Worm (Caenorhabditis elegans) whole organism, late embryonic: Measurements from ENCODE around the gene Y46G5A.8.
"Not testable (repeated sequence)": the region's sequence is repeated elsewhere in the genome, so short reads cannot be mapped to it uniquely, and the experiment has no call there.

ENCODE experiments used
- C08G9.2 ChIP-seq: sonication (generic microtip); optimal IDR thresholded peaks from 2 replicates; lab custom pipeline; 2016; ENCODE audit warnings: mild to moderate bottlenecking, missing genetic modification characterization, moderate library complexity, missing compliant biosample characterization
- C38D4.7 ChIP-seq: fragments of 200-800 bp; sonication (Bioruptor generic); optimal IDR thresholded peaks from 2 replicates; lab custom pipeline; 2018; ENCODE audit warnings: mild to moderate bottlenecking, missing genetic modification characterization, moderate library complexity, missing compliant biosample characterization
- ama-1 ChIP-seq: fragments of 150-350 bp; optimal IDR thresholded peaks from 2 replicates; lab custom pipeline; 2014
- ceh-14 ChIP-seq: sonication (generic microtip); optimal IDR thresholded peaks from 2 replicates; lab custom pipeline; 2016; ENCODE audit warnings: missing genotype, missing genetic modification characterization, missing compliant biosample characterization
- ceh-18 ChIP-seq: sonication (generic microtip); optimal IDR thresholded peaks from 2 replicates; lab custom pipeline; 2016; ENCODE audit warnings: missing genetic modification characterization, missing compliant biosample characterization
- ceh-22 ChIP-seq: sonication (generic microtip); optimal IDR thresholded peaks from 2 replicates; lab custom pipeline; 2017; ENCODE audit warnings: missing biosample characterization, missing genetic modification characterization
- ceh-24 ChIP-seq: sonication (generic microtip); optimal IDR thresholded peaks from 2 replicates; lab custom pipeline; 2016; ENCODE audit warnings: mild to moderate bottlenecking, missing genetic modification characterization, missing compliant biosample characterization
- ceh-31 ChIP-seq: sonication (generic microtip); optimal IDR thresholded peaks from 2 replicates; lab custom pipeline; 2016; ENCODE audit warnings: missing genetic modification characterization, missing compliant biosample characterization
- ceh-45 ChIP-seq: fragments of 200-800 bp; sonication (Bioruptor generic); IDR thresholded peaks from 2 replicates; pipeline ENCODE4 v1.3.6; 2022; ENCODE audit warnings: missing genetic modification reagents, missing genetic modification characterization, missing compliant biosample characterization
- ceh-48 ChIP-seq: sonication (generic microtip); optimal IDR thresholded peaks from 2 replicates; lab custom pipeline; 2016; ENCODE audit warnings: missing genetic modification characterization, inconsistent platforms, missing compliant biosample characterization
- ceh-9 ChIP-seq: sonication (generic microtip); optimal IDR thresholded peaks from 2 replicates; lab custom pipeline; 2016; ENCODE audit warnings: mild to moderate bottlenecking, missing genetic modification characterization, inconsistent platforms, missing compliant biosample characterization
- che-1 ChIP-seq: sonication (generic microtip); optimal IDR thresholded peaks from 2 replicates; lab custom pipeline; 2016; ENCODE audit warnings: mild to moderate bottlenecking, missing genetic modification characterization, missing compliant biosample characterization
- dmd-4 ChIP-seq: sonication (generic microtip); optimal IDR thresholded peaks from 2 replicates; lab custom pipeline; 2016; ENCODE audit warnings: borderline replicate concordance, missing genetic modification characterization, missing compliant biosample characterization
- dve-1 ChIP-seq: sonication (generic microtip); optimal IDR thresholded peaks from 2 replicates; lab custom pipeline; 2017; ENCODE audit warnings: antibody characterized with exemption, mild to moderate bottlenecking, missing genetic modification characterization, missing compliant biosample characterization
- elt-4 ChIP-seq: sonication (generic microtip); optimal IDR thresholded peaks from 2 replicates; lab custom pipeline; 2016; ENCODE audit warnings: missing genetic modification characterization, missing compliant biosample characterization
- eyg-1 ChIP-seq: sonication (generic microtip); optimal IDR thresholded peaks from 2 replicates; lab custom pipeline; 2016; ENCODE audit warnings: missing genotype, missing genetic modification characterization, missing compliant biosample characterization
- fax-1 ChIP-seq: sonication (generic microtip); optimal IDR thresholded peaks from 2 replicates; lab custom pipeline; 2016; ENCODE audit warnings: missing genotype, missing genetic modification characterization, missing compliant biosample characterization
- fkh-10 ChIP-seq: fragments of 150-350 bp; optimal IDR thresholded peaks from 2 replicates; lab custom pipeline; 2014; ENCODE audit warnings: missing biosample characterization, missing genetic modification reagents, missing genetic modification characterization
- fkh-6 ChIP-seq: sonication (generic microtip); optimal IDR thresholded peaks from 2 replicates; lab custom pipeline; 2016; ENCODE audit warnings: missing genetic modification characterization, missing compliant biosample characterization
- gmeb-2 ChIP-seq: sonication (generic microtip); optimal IDR thresholded peaks from 2 replicates; lab custom pipeline; 2016; ENCODE audit warnings: missing genetic modification characterization, inconsistent platforms, missing compliant biosample characterization
- hlh-15 ChIP-seq: sonication (generic microtip); optimal IDR thresholded peaks from 2 replicates; lab custom pipeline; 2016; ENCODE audit warnings: missing genetic modification characterization, missing compliant biosample characterization
- hlh-6 ChIP-seq: sonication (generic microtip); optimal IDR thresholded peaks from 2 replicates; lab custom pipeline; 2016; ENCODE audit warnings: missing genotype, missing genetic modification characterization, missing compliant biosample characterization
- mec-3 ChIP-seq: sonication (generic microtip); optimal IDR thresholded peaks from 2 replicates; lab custom pipeline; 2016; ENCODE audit warnings: borderline replicate concordance, missing genetic modification characterization, missing compliant biosample characterization
- nfya-1 ChIP-seq: sonication (generic microtip); optimal IDR thresholded peaks from 2 replicates; lab custom pipeline; 2017; ENCODE audit warnings: missing genetic modification characterization, mild to moderate bottlenecking, missing compliant biosample characterization, antibody characterized with exemption, moderate library complexity
- odd-2 ChIP-seq: sonication (generic microtip); optimal IDR thresholded peaks from 2 replicates; lab custom pipeline; 2017; ENCODE audit warnings: antibody characterized with exemption, mild to moderate bottlenecking, missing genetic modification characterization, missing compliant biosample characterization
- pat-9 ChIP-seq: fragments of 200-800 bp; sonication (Bioruptor generic); optimal IDR thresholded peaks from 2 replicates; lab custom pipeline; 2018; ENCODE audit warnings: mild to moderate bottlenecking, missing genetic modification characterization, moderate library complexity, missing compliant biosample characterization
- pha-2 ChIP-seq: sonication (generic microtip); optimal IDR thresholded peaks from 2 replicates; lab custom pipeline; 2017; ENCODE audit warnings: mild to moderate bottlenecking, missing genetic modification characterization, missing compliant biosample characterization
- pqm-1 ChIP-seq: sonication (generic microtip); optimal IDR thresholded peaks from 2 replicates; lab custom pipeline; 2016; ENCODE audit warnings: missing genetic modification characterization, missing compliant biosample characterization
- ref-2 ChIP-seq: sonication (generic microtip); optimal IDR thresholded peaks from 2 replicates; lab custom pipeline; 2016; ENCODE audit warnings: missing genetic modification characterization, missing compliant biosample characterization
- sox-4 ChIP-seq: sonication (generic microtip); optimal IDR thresholded peaks from 2 replicates; lab custom pipeline; 2017; ENCODE audit warnings: mild to moderate bottlenecking, missing genetic modification characterization, inconsistent platforms, missing compliant biosample characterization
- tbx-2 ChIP-seq: sonication (generic microtip); optimal IDR thresholded peaks from 2 replicates; lab custom pipeline; 2016; ENCODE audit warnings: missing genetic modification characterization, missing compliant biosample characterization
- tbx-7 ChIP-seq: sonication (generic microtip); optimal IDR thresholded peaks from 2 replicates; lab custom pipeline; 2016; ENCODE audit warnings: missing genotype, missing genetic modification characterization, missing compliant biosample characterization
- ttx-3 ChIP-seq: sonication (generic microtip); optimal IDR thresholded peaks from 2 replicates; lab custom pipeline; 2016; ENCODE audit warnings: missing genetic modification reagents, missing genetic modification characterization, missing compliant biosample characterization
- unc-3 ChIP-seq, 2 experiments: fragments of 200-800 bp in 1 of 2; sonication (Bioruptor generic) in 1 of 2; sonication (generic microtip) in 1 of 2; conservative IDR thresholded peaks in 1 of 2; optimal IDR thresholded peaks in 1 of 2; 2 replicates each; pipeline versions ENCODE4 v1.3.6 to Lab custom; 2016 to 2022; ENCODE audit warnings: missing compliant biosample characterization in 2 of 2, missing genetic modification characterization in 2 of 2, missing genetic modification reagents in 1 of 2

Gene Y46G5A.8

ce11 chrII:12739306-12739705 lies 16.8 kb upstream of the Y46G5A.8 start:
- TF ChIP-seq nfya-1 (no peak), pqm-1 (no peak), sox-4 (no peak), unc-3 (GFP tag; conservative IDR thresholded peaks at IDR 0.05; lab: Robert Waterston, UW) (no peak), unc-3 (tag; optimal IDR thresholded peaks at IDR 0.05; lab: Kevin White, UChicago) (no peak), fax-1 (tag; lab: Kevin White, UChicago) (no peak), ceh-45 (no peak), fkh-6 (tag; lab: Kevin White, UChicago) (no peak), ref-2 (tag; lab: Kevin White, UChicago) (no peak), ceh-31 (tag; lab: Kevin White, UChicago) (no peak), dmd-4 (no peak), pat-9 (tag; lab: Kevin White, UChicago) (no peak), ceh-48 (tag; lab: Kevin White, UChicago) (no peak), hlh-15 (no peak), odd-2 (tag; lab: Kevin White, UChicago) (no peak), C38D4.7 (GFP tag; lab: Kevin White, UChicago) (no peak), ama-1 (lab: Kevin White, UChicago) (no peak), ceh-24 (tag; lab: Kevin White, UChicago) (no peak), tbx-2 (no peak), C08G9.2 (no peak), pha-2 (tag; lab: Kevin White, UChicago) (no peak)

ce11 chrII:12749720-12750119 lies 6.4 kb upstream of the Y46G5A.8 start:
- TF ChIP-seq unc-3 (GFP tag; conservative IDR thresholded peaks at IDR 0.05; lab: Robert Waterston, UW) = 0 out of 2 replicates have a peak, but pooled peaks have one; percentile 4
- not testable (repeated sequence) for TF ChIP-seq unc-3 (tag; optimal IDR thresholded peaks at IDR 0.05; lab: Kevin White, UChicago)

DNA sequence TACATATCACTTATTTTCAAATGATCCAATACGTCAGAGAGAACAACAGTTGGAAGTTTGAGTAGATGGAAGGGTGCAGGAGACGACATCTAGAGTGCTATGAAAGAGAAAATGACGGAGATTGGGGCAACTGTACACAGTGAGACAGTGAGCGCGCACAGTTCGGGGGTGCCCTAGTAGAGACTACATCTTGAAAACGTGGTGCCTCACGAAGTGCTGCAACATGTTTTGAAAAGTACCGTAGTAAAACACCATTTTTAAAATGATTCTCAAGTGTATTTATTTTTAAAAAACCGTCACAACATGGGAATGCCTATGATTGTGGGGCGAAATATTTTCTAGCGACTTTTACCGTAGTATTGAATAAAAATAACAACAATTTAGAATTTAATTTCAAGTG lies 2.4 kb upstream of the Y46G5A.8 start, which contains the start of gene Y46G5A.39:
Gene Y46G5A.39 (minus strand): TSS at position 101 of the 400 bp plus-strand sequence.
- TF ChIP-seq hlh-15; nfya-1; ceh-18 (tag; lab: Kevin White, UChicago): not testable (repeated sequence)

DNA sequence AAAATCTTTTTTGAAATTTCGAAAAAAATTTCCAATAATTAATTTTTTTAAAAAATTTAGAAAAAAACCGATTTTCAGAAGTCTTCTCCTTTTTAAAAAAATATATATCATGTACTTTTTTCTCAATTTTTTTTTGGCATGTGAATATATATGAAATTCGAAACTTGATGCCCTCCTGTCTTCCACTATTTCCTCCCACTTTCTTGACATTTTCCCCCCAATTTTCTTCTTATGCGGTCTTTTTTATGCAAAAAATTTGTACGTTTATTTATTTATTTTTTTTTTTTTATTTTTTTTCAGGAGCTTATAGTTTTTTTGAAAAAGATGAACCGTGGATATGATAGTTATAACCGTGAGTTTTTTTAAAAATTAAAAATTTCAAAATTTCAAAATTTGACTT lies 4.4 kb downstream of the Y46G5A.8 start, which contains the start of gene cnp-2:
Gene cnp-2 (plus strand): TSS at position 301 of the 400 bp plus-strand sequence.
- TF ChIP-seq ceh-14 (tag; lab: Kevin White, UChicago) (no peak), tbx-7 (tag; lab: Kevin White, UChicago) (no peak), dmd-4 (no peak), che-1 (no peak), gmeb-2 (tag; lab: Kevin White, UChicago) (no peak), ceh-22 (no peak), ama-1 (lab: Kevin White, UChicago) (no peak), dve-1 (no peak), mec-3 (no peak), pat-9 (tag; lab: Kevin White, UChicago) (no peak), ceh-24 (tag; lab: Kevin White, UChicago) (no peak), hlh-15 (no peak), ttx-3 (tag; lab: Kevin White, UChicago) (no peak), elt-4 (no peak), ceh-9 (no peak), fkh-10 (GFP tag; lab: Kevin White, UChicago) (no peak), eyg-1 (tag; lab: Kevin White, UChicago) (no peak)
- TF ChIP-seq, all 69 proteins: peak for 0

ce11 chrII:12764476-12764875 lies 8.3 kb downstream of the Y46G5A.8 start:
- TF ChIP-seq hlh-6 (tag; lab: Kevin White, UChicago) = peak; percentile 67
- TF ChIP-seq hlh-15 = no peak
